Worm (Caenorhabditis elegans) whole organism, young adult: ENCODE data around the gene lin-3.
A peak's percentile ranks its signal among the peaks of the same experiment; 100 is the strongest.

Experiments used
- C17E4.6 ChIP-seq: fragments of 200-800 bp; sonication (Bioruptor generic); IDR thresholded peaks from 2 replicates; pipeline ENCODE4 v1.3.6; 2022; ENCODE audit warnings: missing genetic modification reagents, missing genetic modification characterization, missing compliant biosample characterization
- D2030.7 ChIP-seq: fragments of 200-800 bp; sonication (Bioruptor generic); IDR thresholded peaks from 2 replicates; pipeline ENCODE4 v1.3.6; 2022; ENCODE audit warnings: missing genetic modification reagents, missing genetic modification characterization, missing compliant biosample characterization
- F55B11.4 ChIP-seq: sonication (generic microtip); optimal IDR thresholded peaks from 2 replicates; lab custom pipeline; 2016; ENCODE audit warnings: missing compliant biosample characterization, missing genetic modification characterization, borderline replicate concordance; ENCODE audit not compliant: insufficient read depth
- T26A5.8 ChIP-seq: sonication (generic microtip); optimal IDR thresholded peaks from 2 replicates; lab custom pipeline; 2016; ENCODE audit warnings: missing genetic modification characterization, missing compliant biosample characterization
- Y79H2A.3 ChIP-seq: fragments of 200-800 bp; sonication (Bioruptor generic); conservative IDR thresholded peaks from 2 replicates; pipeline ENCODE4 v1.3.6; 2022; ENCODE audit warnings: missing genetic modification reagents, missing genetic modification characterization, missing compliant biosample characterization
- akir-1 ChIP-seq: fragments of 200-800 bp; sonication (Bioruptor generic); optimal IDR thresholded peaks from 2 replicates; lab custom pipeline; 2018; ENCODE audit warnings: mild to moderate bottlenecking, missing genetic modification characterization, moderate library complexity, missing compliant biosample characterization
- aptf-2 ChIP-seq: fragments of 200-800 bp; sonication (Bioruptor generic); conservative IDR thresholded peaks from 2 replicates; pipeline ENCODE4 v1.3.6; 2022; ENCODE audit warnings: missing genetic modification reagents, missing genetic modification characterization, missing compliant biosample characterization
- attf-3 ChIP-seq: fragments of 200-800 bp; sonication (Bioruptor generic); conservative IDR thresholded peaks from 2 replicates; pipeline ENCODE4 v1.3.6; 2022; ENCODE audit warnings: missing genetic modification reagents, missing genetic modification characterization, missing compliant biosample characterization
- bed-1 ChIP-seq: fragments of 200-800 bp; sonication (Bioruptor generic); IDR thresholded peaks from 2 replicates; pipeline ENCODE4 v1.3.6; 2022; ENCODE audit warnings: missing genetic modification reagents, missing genetic modification characterization, missing compliant biosample characterization
- ccch-3 ChIP-seq: fragments of 200-800 bp; sonication (Bioruptor generic); optimal IDR thresholded peaks from 2 replicates; lab custom pipeline; 2018; ENCODE audit warnings: mild to moderate bottlenecking, missing genetic modification characterization, missing compliant biosample characterization
- cebp-1 ChIP-seq, 2 experiments: fragments of 200-800 bp in 1 of 2; sonication (Bioruptor generic) in 1 of 2; sonication (generic microtip) in 1 of 2; IDR thresholded peaks in 1 of 2; optimal IDR thresholded peaks in 1 of 2; 2 replicates each; pipeline versions ENCODE4 v1.3.6 to Lab custom; 2017 to 2022; ENCODE audit warnings: missing compliant biosample characterization in 2 of 2, missing genetic modification characterization in 2 of 2, mild to moderate bottlenecking in 1 of 2, missing genetic modification reagents in 1 of 2, moderate library complexity in 1 of 2
- dox-1 ChIP-seq: fragments of 200-800 bp; sonication (Bioruptor generic); IDR thresholded peaks from 2 replicates; pipeline ENCODE4 v1.3.6; 2022; ENCODE audit warnings: missing genetic modification reagents, missing genetic modification characterization, missing compliant biosample characterization
- efl-1 ChIP-seq: fragments of 150-350 bp; optimal IDR thresholded peaks from 2 replicates; lab custom pipeline; 2014; ENCODE audit warnings: missing biosample characterization, missing genetic modification reagents, missing genetic modification characterization
- ekl-4 ChIP-seq: fragments of 200-800 bp; sonication (Bioruptor generic); IDR thresholded peaks from 2 replicates; pipeline ENCODE4 v1.3.6; 2022; ENCODE audit warnings: missing genetic modification reagents, missing genetic modification characterization, missing compliant biosample characterization
- ets-4 ChIP-seq: fragments of 200-800 bp; sonication (Bioruptor generic); optimal IDR thresholded peaks from 2 replicates; lab custom pipeline; 2018; ENCODE audit warnings: mild to moderate bottlenecking, missing genetic modification characterization, missing compliant biosample characterization
- fkh-3 ChIP-seq: sonication (generic microtip); optimal IDR thresholded peaks from 2 replicates; lab custom pipeline; 2016; ENCODE audit warnings: mild to moderate bottlenecking, missing genetic modification characterization, missing compliant biosample characterization
- hmg-1.2 ChIP-seq: fragments of 200-800 bp; sonication (Bioruptor generic); IDR thresholded peaks from 2 replicates; pipeline ENCODE4 v1.3.6; 2022; ENCODE audit warnings: missing genetic modification reagents, missing genetic modification characterization, missing compliant biosample characterization
- let-607 ChIP-seq, 2 experiments: fragments of 200-800 bp in 1 of 2; sonication (Bioruptor generic) in 1 of 2; sonication (generic microtip) in 1 of 2; optimal IDR thresholded peaks; 2 replicates each; lab custom pipeline; 2016 to 2018; ENCODE audit warnings: mild to moderate bottlenecking in 2 of 2, missing compliant biosample characterization in 2 of 2, missing genetic modification characterization in 2 of 2, moderate library complexity in 2 of 2, missing genotype in 1 of 2
- lin-35 ChIP-seq, 3 experiments: fragments of 150-350 bp in 2 of 3; sonication (generic microtip) in 1 of 3; optimal IDR thresholded peaks; 2 replicates each; lab custom pipeline; 2014 to 2018; ENCODE audit warnings: missing biosample characterization in 3 of 3, missing genetic modification characterization in 3 of 3, missing genetic modification reagents in 3 of 3
- lin-40 ChIP-seq: sonication (generic microtip); optimal IDR thresholded peaks from 2 replicates; lab custom pipeline; 2016; ENCODE audit warnings: missing genetic modification characterization, mild to moderate bottlenecking, missing compliant biosample characterization, missing genotype, missing genetic modification reagents
- lin-54 ChIP-seq: fragments of 200-800 bp; sonication (Bioruptor generic); optimal IDR thresholded peaks from 2 replicates; lab custom pipeline; 2018; ENCODE audit warnings: mild to moderate bottlenecking, missing genetic modification characterization, missing compliant biosample characterization
- lsl-1 ChIP-seq: fragments of 200-800 bp; sonication (Bioruptor generic); optimal IDR thresholded peaks from 2 replicates; lab custom pipeline; 2018; ENCODE audit warnings: mild to moderate bottlenecking, missing genetic modification characterization, moderate library complexity, missing compliant biosample characterization
- lsy-27 ChIP-seq: sonication (generic microtip); optimal IDR thresholded peaks from 2 replicates; lab custom pipeline; 2017; ENCODE audit warnings: missing genetic modification characterization, mild to moderate bottlenecking, missing compliant biosample characterization, antibody characterized with exemption, missing genotype, borderline replicate concordance; ENCODE audit not compliant: insufficient read depth
- mcd-1 ChIP-seq: fragments of 200-800 bp; sonication (Bioruptor generic); IDR thresholded peaks from 2 replicates; pipeline ENCODE4 v1.3.6; 2022; ENCODE audit warnings: missing genetic modification reagents, missing genetic modification characterization, missing compliant biosample characterization
- nhr-179 ChIP-seq: sonication (generic microtip); optimal IDR thresholded peaks from 2 replicates; lab custom pipeline; 2016; ENCODE audit warnings: mild to moderate bottlenecking, missing genetic modification characterization, missing compliant biosample characterization
- nhr-27 ChIP-seq: fragments of 200-800 bp; sonication (Bioruptor generic); optimal IDR thresholded peaks from 2 replicates; lab custom pipeline; 2018; ENCODE audit warnings: mild to moderate bottlenecking, missing genetic modification characterization, moderate library complexity, missing compliant biosample characterization
- nhr-80 ChIP-seq: sonication (generic microtip); optimal IDR thresholded peaks from 2 replicates; lab custom pipeline; 2016; ENCODE audit warnings: missing genetic modification characterization, missing compliant biosample characterization
- pbrm-1 ChIP-seq: fragments of 200-800 bp; sonication (Bioruptor generic); IDR thresholded peaks from 2 replicates; pipeline ENCODE4 v1.3.6; 2022; ENCODE audit warnings: missing genetic modification reagents, missing genetic modification characterization, missing compliant biosample characterization
- pha-4 ChIP-seq: fragments of 150-350 bp; sonication (generic microtip); optimal IDR thresholded peaks from 2 replicates; lab custom pipeline; 2014; ENCODE audit warnings: missing biosample characterization, missing genetic modification reagents, missing genetic modification characterization
- sdz-38 ChIP-seq: sonication (generic microtip); optimal IDR thresholded peaks from 2 replicates; lab custom pipeline; 2016; ENCODE audit warnings: missing genotype, missing genetic modification characterization, missing compliant biosample characterization
- snpc-4 ChIP-seq, 5 experiments: fragments of 150-350 bp in 1 of 5; sonication (generic microtip) in 4 of 5; optimal IDR thresholded peaks; 2 replicates each; lab custom pipeline; 2014 to 2018; ENCODE audit warnings: missing genetic modification characterization in 5 of 5, missing biosample characterization in 3 of 5, antibody characterized with exemption in 2 of 5, mild to moderate bottlenecking in 2 of 5, missing compliant biosample characterization in 2 of 5, missing genotype in 2 of 5, moderate library complexity in 2 of 5, missing genetic modification reagents in 1 of 5
- zfh-2 ChIP-seq: fragments of 200-800 bp; sonication (Bioruptor generic); conservative IDR thresholded peaks from 2 replicates; pipeline ENCODE4 v1.3.6; 2022; ENCODE audit warnings: missing genetic modification reagents, missing genetic modification characterization, missing compliant biosample characterization
- ztf-18 ChIP-seq: sonication (generic microtip); optimal IDR thresholded peaks from 2 replicates; lab custom pipeline; 2016; ENCODE audit warnings: missing genotype, mild to moderate bottlenecking, missing genetic modification characterization, missing compliant biosample characterization
- ztf-6 ChIP-seq: fragments of 200-800 bp; sonication (Bioruptor generic); IDR thresholded peaks from 2 replicates; pipeline ENCODE4 v1.3.6; 2022; ENCODE audit warnings: missing genetic modification reagents, missing genetic modification characterization, missing compliant biosample characterization

The lin-3 gene

DNA sequence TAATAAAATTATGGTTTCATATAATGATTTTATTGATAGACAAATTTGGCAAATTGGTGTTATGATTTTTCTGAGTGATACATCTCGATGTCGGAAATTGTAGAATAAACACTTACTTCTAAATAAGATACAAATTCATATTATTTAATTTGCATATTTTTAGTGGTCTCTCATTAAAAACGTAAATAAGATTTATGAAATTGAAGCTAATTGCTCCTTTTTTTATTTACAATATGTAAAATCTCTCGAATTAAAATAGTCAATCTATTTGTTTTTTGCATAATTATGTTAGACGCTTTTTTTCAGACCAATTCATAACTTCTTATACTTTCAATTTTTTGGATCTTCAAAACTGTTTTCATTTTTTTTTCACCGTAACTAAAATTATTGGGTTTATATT is 21.8 kb upstream of the lin-3 start, which contains the start of gene hrg-6:
Gene hrg-6 (plus strand): TSS at position 301 of the 400 bp plus-strand sequence.
- TF ChIP-seq ets-4: no peak
- no peak for TF ChIP-seq fkh-3 (tag; lab: Kevin White, UChicago)
- TF ChIP-seq ekl-4: no peak
- TF ChIP-seq nhr-179 (tag; lab: Kevin White, UChicago): no peak
- no peak for TF ChIP-seq zfh-2
- no peak for TF ChIP-seq F55B11.4 (tag; lab: Kevin White, UChicago)
- TF ChIP-seq nhr-27: no peak
- no peak for TF ChIP-seq efl-1
- no peak for TF ChIP-seq pbrm-1
- no peak for TF ChIP-seq hmg-1.2 (GFP tag; lab: Robert Waterston, UW)
- TF ChIP-seq akir-1 (GFP tag; lab: Kevin White, UChicago): no peak
- TF ChIP-seq sdz-38 (tag; lab: Kevin White, UChicago): no peak
- TF ChIP-seq pha-4 (tag; lab: Kevin White, UChicago): no peak
- TF ChIP-seq T26A5.8 (tag; lab: Kevin White, UChicago): no peak
- no peak for TF ChIP-seq lsy-27 (tag; lab: Kevin White, UChicago)
- no peak for TF ChIP-seq attf-3 (GFP tag; lab: Robert Waterston, UW)

DNA sequence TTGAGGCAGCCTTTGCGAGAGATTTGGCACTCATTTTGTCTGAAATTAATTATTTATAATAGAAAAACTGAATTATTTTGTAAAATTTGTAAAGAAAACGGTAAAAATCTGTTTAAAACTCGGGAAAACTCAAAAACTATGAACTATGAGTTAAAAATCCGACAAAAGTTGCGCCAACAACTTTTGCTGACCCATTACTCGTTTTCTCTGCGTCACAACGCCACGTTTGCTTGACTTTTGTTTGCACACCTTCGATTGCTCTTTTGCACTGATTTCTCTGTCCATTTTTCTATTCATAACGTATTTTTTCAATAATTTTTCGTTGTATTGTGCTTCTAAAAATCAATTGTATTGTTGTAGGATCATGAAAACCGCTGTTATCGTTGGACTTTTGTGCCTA is 17.9 kb upstream of the lin-3 start, which contains the start of gene fkb-1:
Gene fkb-1 (plus strand): TSS at position 361 of the 400 bp plus-strand sequence.
- TF ChIP-seq ztf-6 (GFP tag; lab: Robert Waterston, UW): no peak
- TF ChIP-seq nhr-80 (tag; lab: Kevin White, UChicago): peak; percentile 48
- peak; percentile 20 for TF ChIP-seq lsl-1 (GFP tag; lab: Kevin White, UChicago)
- peak; percentile 54 for TF ChIP-seq mcd-1
- no peak for TF ChIP-seq Y79H2A.3
- no peak for TF ChIP-seq aptf-2 (GFP tag; lab: Robert Waterston, UW)
- peak in 1 of 3 experiments; percentile 50 for TF ChIP-seq lin-35 (GFP tag; optimal IDR thresholded peaks at IDR 0.05; lab: Kevin White, UChicago)
- no peak for TF ChIP-seq ekl-4
- TF ChIP-seq lin-54 (GFP tag; lab: Kevin White, UChicago): peak; percentile 20
- no peak for TF ChIP-seq C17E4.6 (GFP tag; lab: Robert Waterston, UW)
- peak; percentile 56 for TF ChIP-seq lin-40 (tag; lab: Kevin White, UChicago)
- no peak for TF ChIP-seq ccch-3 (GFP tag; lab: Kevin White, UChicago)
- TF ChIP-seq D2030.7 (GFP tag; lab: Robert Waterston, UW): no peak
- no peak for TF ChIP-seq bed-1 (GFP tag; lab: Robert Waterston, UW)
- TF ChIP-seq let-607 (tag; optimal IDR thresholded peaks at IDR 0.05; lab: Kevin White, UChicago): peak; percentile 67 to 79
- TF ChIP-seq cebp-1 (GFP tag; IDR thresholded peaks at IDR 0.05; lab: Robert Waterston, UW): no peak
- peak; percentile 47 for TF ChIP-seq cebp-1 (tag; optimal IDR thresholded peaks at IDR 0.05; lab: Kevin White, UChicago)
- peak; percentile 46; the same call in 1 of the 2 replicates for TF ChIP-seq hmg-1.2 (GFP tag; lab: Robert Waterston, UW)
- TF ChIP-seq dox-1 (GFP tag; lab: Robert Waterston, UW): peak; percentile 60
- TF ChIP-seq ztf-18 (tag; lab: Kevin White, UChicago): peak; percentile 91
- TF ChIP-seq snpc-4 (GFP tag; optimal IDR thresholded peaks at IDR 0.05; lab: Kevin White, UChicago): no peak
- TF ChIP-seq snpc-4 (tag; optimal IDR thresholded peaks at IDR 0.05; lab: Kevin White, UChicago): peak in 1 of 4 experiments; percentile 2
